Worm (Caenorhabditis elegans): ENCODE data around the gene bcmo-1.

The bcmo-1 gene

ce11 chrII:12828863-12829262 lies 1.6 kb upstream of the bcmo-1 start, which contains the start of gene Y46G5A.23:
Y46G5A.23 (minus strand) TSS chrII:12828963.
- TF ChIP-seq tbx-2 (tag; optimal IDR thresholded peaks at IDR 0.05), result no peak
- no peak for TF ChIP-seq nhr-237 (tag; optimal IDR thresholded peaks at IDR 0.05)
- no peak for TF ChIP-seq daf-12 (tag; optimal IDR thresholded peaks at IDR 0.05)
- no peak for TF ChIP-seq unc-62 (GFP tag; optimal IDR thresholded peaks at IDR 0.05)
- TF ChIP-seq snpc-4 (tag; optimal IDR thresholded peaks at IDR 0.05), result no peak
- no peak for TF ChIP-seq elt-2 (tag; optimal IDR thresholded peaks at IDR 0.05)

- TF ChIP-seq daf-12 (tag; optimal IDR thresholded peaks at IDR 0.05), result no peak
- TF ChIP-seq nhr-23 (tag; optimal IDR thresholded peaks at IDR 0.05), result no peak
- TF ChIP-seq elt-3 (tag; optimal IDR thresholded peaks at IDR 0.05), result no peak
- no peak for TF ChIP-seq snpc-4 (tag; optimal IDR thresholded peaks at IDR 0.05)
- no peak for TF ChIP-seq ztf-11 (tag; optimal IDR thresholded peaks at IDR 0.05)
- TF ChIP-seq ceh-28 (tag; optimal IDR thresholded peaks at IDR 0.05), result no peak
- TF ChIP-seq nhr-77 (tag; optimal IDR thresholded peaks at IDR 0.05), result no peak
- no peak for TF ChIP-seq jun-1 (tag; optimal IDR thresholded peaks at IDR 0.05)
- no peak for TF ChIP-seq ztf-4 (tag; optimal IDR thresholded peaks at IDR 0.05)
Observed at ce11 chrII:12840057-12840456, 9.6 kb downstream of the bcmo-1 start, which contains the start of gene lgc-35. lgc-35 (minus strand) TSS chrII:12840157.

- TF ChIP-seq pha-4 (tag; optimal IDR thresholded peaks at IDR 0.05), result no peak
- no peak for TF ChIP-seq unc-39 (tag; optimal IDR thresholded peaks at IDR 0.05)
- TF ChIP-seq nhr-67 (tag; optimal IDR thresholded peaks at IDR 0.05), result no peak
- no peak for TF ChIP-seq hmg-11 (tag; optimal IDR thresholded peaks at IDR 0.05)
Observed at ce11 chrII:12847736-12848135, 17.3 kb downstream of the bcmo-1 start, which contains the start of gene pes-10. pes-10 (minus strand) TSS chrII:12847836.

ce11 chrII:12850129-12850528 lies 19.7 kb downstream of the bcmo-1 start, which contains the start of gene Y46G5A.28:
Y46G5A.28 (plus strand) TSS chrII:12850429.
- no peak for TF ChIP-seq tbx-2 (tag; optimal IDR thresholded peaks at IDR 0.05)
- no peak for TF ChIP-seq aly-2 (tag; optimal IDR thresholded peaks at IDR 0.05)
- TF ChIP-seq nhr-25 (tag; optimal IDR thresholded peaks at IDR 0.05), result no peak
- TF ChIP-seq ama-1 (optimal IDR thresholded peaks at IDR 0.05), result no peak
- no peak for TF ChIP-seq ceh-82 (tag; optimal IDR thresholded peaks at IDR 0.05)
- no peak for TF ChIP-seq ztf-11 (tag; optimal IDR thresholded peaks at IDR 0.05)
- TF ChIP-seq pha-4 (tag; optimal IDR thresholded peaks at IDR 0.05), result no peak
- TF ChIP-seq elt-2 (tag; optimal IDR thresholded peaks at IDR 0.05), result no peak
- no peak for TF ChIP-seq nhr-76 (tag; optimal IDR thresholded peaks at IDR 0.05)
- no peak for TF ChIP-seq skn-1 (tag; optimal IDR thresholded peaks at IDR 0.05)
- TF ChIP-seq egl-27 (tag; optimal IDR thresholded peaks at IDR 0.05), result no peak
- TF ChIP-seq R02D3.7 (tag; optimal IDR thresholded peaks at IDR 0.05), result no peak
- TF ChIP-seq lin-15B (tag; optimal IDR thresholded peaks at IDR 0.05), result no peak
- TF ChIP-seq ceh-28 (tag; optimal IDR thresholded peaks at IDR 0.05), result no peak
- no peak for TF ChIP-seq jun-1 (tag; optimal IDR thresholded peaks at IDR 0.05)
- no peak for TF ChIP-seq eor-1 (tag; optimal IDR thresholded peaks at IDR 0.05)
- no peak for TF ChIP-seq nhr-67 (tag; optimal IDR thresholded peaks at IDR 0.05)

ce11 chrII:12855900-12856299 lies 25.4 kb downstream of the bcmo-1 start, which contains the start of gene Y46G5A.29:
Y46G5A.29 (plus strand) TSS chrII:12856200.
- TF ChIP-seq nhr-12 (tag; optimal IDR thresholded peaks at IDR 0.05) (no peak), ceh-9 (tag; optimal IDR thresholded peaks at IDR 0.05) (no peak), pqm-1 (tag; optimal IDR thresholded peaks at IDR 0.05) (no peak), nhr-25 (tag; optimal IDR thresholded peaks at IDR 0.05) (no peak), sea-2 (GFP tag; optimal IDR thresholded peaks at IDR 0.05) (no peak), unc-62 (GFP tag; optimal IDR thresholded peaks at IDR 0.05) (no peak), nhr-23 (tag; optimal IDR thresholded peaks at IDR 0.05) (no peak), nhr-77 (tag; optimal IDR thresholded peaks at IDR 0.05) (no peak), lin-15B (tag; optimal IDR thresholded peaks at IDR 0.05) (no peak), nhr-28 (tag; optimal IDR thresholded peaks at IDR 0.05) (no peak), nhr-237 (tag; optimal IDR thresholded peaks at IDR 0.05) (no peak), nhr-67 (tag; optimal IDR thresholded peaks at IDR 0.05) (no peak)

ce11 chrII:12865604-12866003 lies 35.1 kb downstream of the bcmo-1 start, which contains the start of gene snf-5:
snf-5 (minus strand) TSS chrII:12865785.
- TF ChIP-seq sea-2 (GFP tag; optimal IDR thresholded peaks at IDR 0.05), result no peak
- no peak for TF ChIP-seq fkh-2 (tag; optimal IDR thresholded peaks at IDR 0.05)
- no peak for TF ChIP-seq elt-3 (tag; optimal IDR thresholded peaks at IDR 0.05)
- TF ChIP-seq ztf-4 (tag; optimal IDR thresholded peaks at IDR 0.05), result no peak
- no peak for TF ChIP-seq lsy-12 (tag; optimal IDR thresholded peaks at IDR 0.05)
- no peak for TF ChIP-seq mdl-1 (tag; optimal IDR thresholded peaks at IDR 0.05)
- no peak for TF ChIP-seq ceh-16 (tag; optimal IDR thresholded peaks at IDR 0.05)
- TF ChIP-seq nhr-23 (tag; optimal IDR thresholded peaks at IDR 0.05), result no peak
- TF ChIP-seq pqm-1 (tag; optimal IDR thresholded peaks at IDR 0.05), result no peak
- no peak for TF ChIP-seq ceh-28 (tag; optimal IDR thresholded peaks at IDR 0.05)
- TF ChIP-seq lin-15B (tag; optimal IDR thresholded peaks at IDR 0.05), result no peak
- TF ChIP-seq tbx-2 (tag; optimal IDR thresholded peaks at IDR 0.05), result no peak
- TF ChIP-seq R02D3.7 (tag; optimal IDR thresholded peaks at IDR 0.05), result no peak

All from whole organism, L3 larva.